Worm (Caenorhabditis elegans) whole organism, L2 larva: ENCODE data around the gene ZK813.2.

Experiments used
- C34F6.9 ChIP-seq: fragments of 150-350 bp; optimal IDR thresholded peaks from 2 replicates; lab custom pipeline; 2014; ENCODE audit warnings: missing biosample characterization, missing genetic modification characterization
- F13H6.1 ChIP-seq: sonication (generic microtip); optimal IDR thresholded peaks from 2 replicates; lab custom pipeline; 2016; ENCODE audit warnings: missing genetic modification characterization, missing compliant biosample characterization
- R02D3.7 ChIP-seq: fragments of 150-350 bp; optimal IDR thresholded peaks from 2 replicates; lab custom pipeline; 2014; ENCODE audit warnings: missing biosample characterization, missing genetic modification characterization
- ZK546.5 ChIP-seq: sonication (generic microtip); optimal IDR thresholded peaks from 2 replicates; lab custom pipeline; 2017; ENCODE audit warnings: missing biosample characterization, missing genetic modification characterization
- alr-1 ChIP-seq: fragments of 150-350 bp; optimal IDR thresholded peaks from 2 replicates; lab custom pipeline; 2014; ENCODE audit warnings: missing biosample characterization, missing genetic modification characterization
- blmp-1 ChIP-seq: sonication (generic microtip); optimal IDR thresholded peaks from 2 replicates; lab custom pipeline; 2017; ENCODE audit warnings: missing genetic modification characterization, mild to moderate bottlenecking, missing compliant biosample characterization, antibody characterized with exemption, moderate library complexity; ENCODE audit not compliant: insufficient read depth
- ceh-16 ChIP-seq: fragments of 150-350 bp; optimal IDR thresholded peaks from 2 replicates; lab custom pipeline; 2014; ENCODE audit warnings: missing biosample characterization, missing genetic modification characterization
- ceh-82 ChIP-seq: fragments of 150-350 bp; optimal IDR thresholded peaks from 2 replicates; lab custom pipeline; 2014; ENCODE audit warnings: missing biosample characterization, missing genetic modification characterization
- crh-2 ChIP-seq: sonication (generic microtip); optimal IDR thresholded peaks from 2 replicates; lab custom pipeline; 2017; ENCODE audit warnings: missing biosample characterization, missing genetic modification characterization
- dmd-4 ChIP-seq: sonication (generic microtip); optimal IDR thresholded peaks from 2 replicates; lab custom pipeline; 2017; ENCODE audit warnings: missing biosample characterization, missing genetic modification characterization
- egl-27 ChIP-seq: sonication (generic microtip); optimal IDR thresholded peaks from 3 replicates; lab custom pipeline; 2017; ENCODE audit warnings: missing biosample characterization, missing genetic modification reagents, missing genetic modification characterization
- elt-1 ChIP-seq: fragments of 150-350 bp; optimal IDR thresholded peaks from 2 replicates; lab custom pipeline; 2014; ENCODE audit warnings: missing biosample characterization, missing genetic modification characterization
- elt-3 ChIP-seq: sonication (generic microtip); optimal IDR thresholded peaks from 2 replicates; lab custom pipeline; 2017; ENCODE audit warnings: missing biosample characterization, missing genetic modification characterization
- fos-1 ChIP-seq: fragments of 150-350 bp; optimal IDR thresholded peaks from 2 replicates; lab custom pipeline; 2014; ENCODE audit warnings: missing biosample characterization, missing genetic modification characterization
- lin-11 ChIP-seq: fragments of 150-350 bp; sonication (generic microtip); optimal IDR thresholded peaks from 2 replicates; lab custom pipeline; 2014; ENCODE audit warnings: missing biosample characterization, missing genetic modification characterization, inconsistent platforms, mixed read lengths
- lin-13 ChIP-seq: fragments of 150-350 bp; optimal IDR thresholded peaks from 2 replicates; lab custom pipeline; 2014; ENCODE audit warnings: missing biosample characterization, missing genetic modification reagents, missing genetic modification characterization
- lin-39 ChIP-seq: fragments of 150-350 bp; optimal IDR thresholded peaks from 2 replicates; lab custom pipeline; 2014; ENCODE audit warnings: missing biosample characterization, missing genetic modification reagents, missing genetic modification characterization
- lsy-2 ChIP-seq, 2 experiments: fragments of 150-350 bp in 1 of 2; sonication (generic microtip) in 1 of 2; optimal IDR thresholded peaks; 2 replicates each; lab custom pipeline; 2014 to 2017; ENCODE audit warnings: missing biosample characterization in 2 of 2, missing genetic modification characterization in 2 of 2
- mdl-1 ChIP-seq, 2 experiments: fragments of 150-350 bp in 1 of 2; sonication (generic microtip) in 1 of 2; optimal IDR thresholded peaks; 2 replicates each; lab custom pipeline; 2017; ENCODE audit warnings: missing biosample characterization in 2 of 2, missing genetic modification characterization in 2 of 2
- nhr-10 ChIP-seq: sonication (generic microtip); optimal IDR thresholded peaks from 2 replicates; lab custom pipeline; 2017; ENCODE audit warnings: missing biosample characterization, missing genetic modification characterization
- nhr-11 ChIP-seq: fragments of 150-350 bp; optimal IDR thresholded peaks from 2 replicates; lab custom pipeline; 2014; ENCODE audit warnings: missing biosample characterization, missing genetic modification characterization
- nhr-12 ChIP-seq: fragments of 150-350 bp; optimal IDR thresholded peaks from 2 replicates; lab custom pipeline; 2014; ENCODE audit warnings: missing biosample characterization, missing genetic modification characterization
- nhr-129 ChIP-seq: fragments of 150-350 bp; optimal IDR thresholded peaks from 2 replicates; lab custom pipeline; 2014; ENCODE audit warnings: missing biosample characterization, missing genetic modification characterization
- nhr-21 ChIP-seq: fragments of 150-350 bp; optimal IDR thresholded peaks from 2 replicates; lab custom pipeline; 2014; ENCODE audit warnings: missing biosample characterization, missing genetic modification characterization
- nhr-23 ChIP-seq: fragments of 150-350 bp; optimal IDR thresholded peaks from 2 replicates; lab custom pipeline; 2014; ENCODE audit warnings: missing biosample characterization, missing genetic modification reagents, missing genetic modification characterization
- nhr-25 ChIP-seq: fragments of 150-350 bp; sonication (generic microtip); optimal IDR thresholded peaks from 3 replicates; lab custom pipeline; 2014; ENCODE audit warnings: missing biosample characterization, missing genetic modification characterization
- nhr-6 ChIP-seq: fragments of 150-350 bp; optimal IDR thresholded peaks from 2 replicates; lab custom pipeline; 2014; ENCODE audit warnings: missing biosample characterization, missing genetic modification characterization
- skn-1 ChIP-seq: sonication (generic microtip); optimal IDR thresholded peaks from 2 replicates; lab custom pipeline; 2017; ENCODE audit warnings: missing biosample characterization, missing genetic modification characterization
- sma-3 ChIP-seq: sonication (generic microtip); optimal IDR thresholded peaks from 2 replicates; lab custom pipeline; 2016; ENCODE audit warnings: missing genetic modification reagents, missing genetic modification characterization, missing compliant biosample characterization
- sma-9 ChIP-seq, 2 experiments: fragments of 150-350 bp in 1 of 2; sonication (generic microtip) in 1 of 2; optimal IDR thresholded peaks; 2 replicates each; lab custom pipeline; 2014 to 2016; ENCODE audit warnings: missing genetic modification characterization in 2 of 2, mild to moderate bottlenecking in 1 of 2, missing biosample characterization in 1 of 2, missing compliant biosample characterization in 1 of 2, missing genetic modification reagents in 1 of 2, moderate library complexity in 1 of 2
- unc-39 ChIP-seq: fragments of 150-350 bp; optimal IDR thresholded peaks from 2 replicates; lab custom pipeline; 2014; ENCODE audit warnings: missing biosample characterization, missing genetic modification characterization
- unc-55 ChIP-seq: fragments of 150-350 bp; sonication (generic microtip); optimal IDR thresholded peaks from 3 replicates; lab custom pipeline; 2014; ENCODE audit warnings: missing biosample characterization, missing genetic modification reagents, missing genetic modification characterization
- zag-1 ChIP-seq: fragments of 150-350 bp; optimal IDR thresholded peaks from 2 replicates; lab custom pipeline; 2014; ENCODE audit warnings: missing biosample characterization, missing genetic modification characterization
- ztf-4 ChIP-seq: fragments of 150-350 bp; optimal IDR thresholded peaks from 2 replicates; lab custom pipeline; 2014; ENCODE audit warnings: missing biosample characterization, missing genetic modification characterization

Gene ZK813.2

ce11 chrX:3465785-3466184 lies 22.2 kb downstream of the ZK813.2 start, which contains the start of the genes ZK377.15 and sax-3:
ZK377.15 (minus strand) TSS chrX:3465885.
sax-3 (minus strand) TSS chrX:3465927.
- TF ChIP-seq mdl-1 (tag; optimal IDR thresholded peaks at IDR 0.05; lab: Kevin White, UChicago) (no peak), nhr-21 (tag; lab: Kevin White, UChicago) (no peak), sma-9 (GFP tag; optimal IDR thresholded peaks at IDR 0.05; lab: Kevin White, UChicago) (no peak), sma-9 (tag; optimal IDR thresholded peaks at IDR 0.05; lab: Kevin White, UChicago) (no peak), fos-1 (tag; lab: Kevin White, UChicago) (no peak), ceh-16 (tag; lab: Kevin White, UChicago) (no peak), nhr-6 (tag; lab: Kevin White, UChicago) (no peak), egl-27 (tag; lab: Kevin White, UChicago) (no peak), ZK546.5 (tag; lab: Kevin White, UChicago) (no peak), sma-3 (GFP tag; lab: Kevin White, UChicago) (no peak), R02D3.7 (no peak), unc-55 (no peak), nhr-23 (tag; lab: Kevin White, UChicago) (no peak), lin-11 (no peak), lin-13 (GFP tag; lab: Kevin White, UChicago) (no peak), elt-1 (tag; lab: Kevin White, UChicago) (no peak), nhr-25 (tag; lab: Kevin White, UChicago) (no peak), lsy-2 (tag; optimal IDR thresholded peaks at IDR 0.05; lab: Kevin White, UChicago) (no peak)
- TF ChIP-seq, all 48 proteins: peak for 0

ce11 chrX:3467004-3467761 lies 23.6 kb downstream of the ZK813.2 start:
- TF ChIP-seq zag-1 (tag; lab: Kevin White, UChicago) (no peak), unc-55 (peak; percentile 28)

ce11 chrX:3467958-3468357 lies 24.3 kb downstream of the ZK813.2 start:
- no peak for TF ChIP-seq elt-3 (tag; lab: Kevin White, UChicago)
- no peak for TF ChIP-seq ztf-4 (tag; lab: Kevin White, UChicago)
- no peak for TF ChIP-seq lsy-2 (tag; optimal IDR thresholded peaks at IDR 0.05; lab: Kevin White, UChicago)

ce11 chrX:3469332-3469731 lies 25.7 kb downstream of the ZK813.2 start:
- TF ChIP-seq F13H6.1 (tag; lab: Kevin White, UChicago): no peak
- no peak for TF ChIP-seq ZK546.5 (tag; lab: Kevin White, UChicago)
- TF ChIP-seq unc-55: no peak
- no peak for TF ChIP-seq nhr-12 (tag; lab: Kevin White, UChicago)
- TF ChIP-seq lin-13 (GFP tag; lab: Kevin White, UChicago): no peak
- no peak for TF ChIP-seq elt-3 (tag; lab: Kevin White, UChicago)
- no peak for TF ChIP-seq ztf-4 (tag; lab: Kevin White, UChicago)

ce11 chrX:3470307-3470706 lies 26.7 kb downstream of the ZK813.2 start:
- no peak for TF ChIP-seq ceh-82 (tag; lab: Kevin White, UChicago)

ce11 chrX:3472226-3472625 lies 28.6 kb downstream of the ZK813.2 start:
- TF ChIP-seq lin-11 (no peak), ceh-16 (tag; lab: Kevin White, UChicago) (peak; percentile 52), nhr-25 (tag; lab: Kevin White, UChicago) (peak; percentile 3), blmp-1 (tag; lab: Kevin White, UChicago) (no peak), F13H6.1 (tag; lab: Kevin White, UChicago) (peak; percentile 39), nhr-11 (no peak), nhr-23 (tag; lab: Kevin White, UChicago) (no peak), lin-39 (tag; lab: Kevin White, UChicago) (no peak), C34F6.9 (tag; lab: Kevin White, UChicago) (no peak), R02D3.7 (no peak), skn-1 (tag; lab: Kevin White, UChicago) (no peak), nhr-129 (tag; lab: Kevin White, UChicago) (peak; percentile 39), sma-3 (GFP tag; lab: Kevin White, UChicago) (peak; percentile 6), crh-2 (tag; lab: Kevin White, UChicago) (peak; percentile 7), nhr-10 (tag; lab: Kevin White, UChicago) (no peak), dmd-4 (no peak), elt-3 (tag; lab: Kevin White, UChicago) (no peak), ztf-4 (tag; lab: Kevin White, UChicago) (no peak), egl-27 (tag; lab: Kevin White, UChicago) (no peak), zag-1 (tag; lab: Kevin White, UChicago) (no peak), alr-1 (no peak), unc-39 (tag; lab: Kevin White, UChicago) (no peak), sma-9 (GFP tag; optimal IDR thresholded peaks at IDR 0.05; lab: Kevin White, UChicago) (peak; percentile 14), sma-9 (tag; optimal IDR thresholded peaks at IDR 0.05; lab: Kevin White, UChicago) (no peak), fos-1 (tag; lab: Kevin White, UChicago) (peak; percentile 70)
